Fruit fly (Drosophila melanogaster) whole organism, embryonic: ENCODE data around the gene vib.
A peak's percentile ranks its signal among the peaks of the same experiment; 100 is the strongest.

Source experiments
- CG4820 ChIP-seq: fragments of 200-800 bp; sonication (Bioruptor generic); optimal IDR thresholded peaks from 3 replicates; lab custom pipeline; 2016; ENCODE audit warnings: missing biosample characterization, missing genetic modification characterization
- CG6254 ChIP-seq: fragments of 200-800 bp; sonication (Bioruptor generic); optimal IDR thresholded peaks from 3 replicates; lab custom pipeline; 2017; ENCODE audit warnings: mild to moderate bottlenecking, missing biosample characterization, missing genetic modification reagents, missing genetic modification characterization
- CG7745 ChIP-seq: fragments of 200-800 bp; sonication (Bioruptor generic); optimal IDR thresholded peaks from 2 replicates; lab custom pipeline; 2018; ENCODE audit warnings: missing biosample characterization, mild to moderate bottlenecking, missing genetic modification characterization, moderate library complexity
- Elba2 ChIP-seq: fragments of 200-800 bp; sonication (Bioruptor generic); optimal IDR thresholded peaks from 3 replicates; lab custom pipeline; 2016; ENCODE audit warnings: missing biosample characterization, missing genetic modification characterization
- Hmr ChIP-seq: fragments of 200-800 bp; sonication (Bioruptor generic); optimal IDR thresholded peaks from 3 replicates; lab custom pipeline; 2017; ENCODE audit warnings: mild to moderate bottlenecking, missing biosample characterization, missing genetic modification reagents, missing genetic modification characterization
- Hmx ChIP-seq: fragments of 200-800 bp; sonication (Bioruptor generic); optimal IDR thresholded peaks from 2 replicates; lab custom pipeline; 2016; ENCODE audit warnings: missing biosample characterization, missing genetic modification characterization
- Side ChIP-seq: fragments of 200-800 bp; sonication (Bioruptor generic); optimal IDR thresholded peaks from 2 replicates; lab custom pipeline; 2016; ENCODE audit warnings: missing biosample characterization, missing genetic modification characterization
- disco-r ChIP-seq: fragments of 200-800 bp; sonication (Bioruptor generic); optimal IDR thresholded peaks from 2 replicates; lab custom pipeline; 2016; ENCODE audit warnings: missing biosample characterization, missing genetic modification characterization
- ewg ChIP-seq: fragments of 200-800 bp; sonication (Bioruptor generic); optimal IDR thresholded peaks from 3 replicates; lab custom pipeline; 2017; ENCODE audit warnings: mild to moderate bottlenecking, missing biosample characterization, missing genetic modification reagents, missing genetic modification characterization
- ham ChIP-seq: fragments of 200-800 bp; sonication (Bioruptor generic); IDR thresholded peaks from 2 replicates; pipeline ENCODE4 v1.3.6; 2022; ENCODE audit warnings: missing biosample characterization, missing genetic modification characterization
- lola ChIP-seq, 3 experiments: fragments of >200 bp in 2 of 3; fragments of 200-800 bp in 1 of 3; sonication (Bioruptor generic) in 1 of 3; optimal IDR thresholded peaks; 2 replicates each; lab custom pipeline; 2017 to 2019; ENCODE audit warnings: missing biosample characterization in 3 of 3, missing genetic modification characterization in 3 of 3, mild to moderate bottlenecking in 1 of 3, moderate library complexity in 1 of 3
- sqz ChIP-seq: fragments of 200-800 bp; sonication (Bioruptor generic); optimal IDR thresholded peaks from 3 replicates; lab custom pipeline; 2018; ENCODE audit warnings: missing biosample characterization, mild to moderate bottlenecking, missing genetic modification characterization
- tap ChIP-seq: fragments of 200-800 bp; optimal IDR thresholded peaks from 3 replicates; lab custom pipeline; 2019; ENCODE audit warnings: missing biosample characterization, mild to moderate bottlenecking, missing genetic modification characterization, moderate library complexity
- ttk ChIP-seq: fragments of 200-800 bp; sonication (Bioruptor generic); IDR thresholded peaks from 2 replicates; pipeline ENCODE4 v2.1.2; 2022; ENCODE audit warnings: missing biosample characterization, missing genetic modification characterization

DNA sequence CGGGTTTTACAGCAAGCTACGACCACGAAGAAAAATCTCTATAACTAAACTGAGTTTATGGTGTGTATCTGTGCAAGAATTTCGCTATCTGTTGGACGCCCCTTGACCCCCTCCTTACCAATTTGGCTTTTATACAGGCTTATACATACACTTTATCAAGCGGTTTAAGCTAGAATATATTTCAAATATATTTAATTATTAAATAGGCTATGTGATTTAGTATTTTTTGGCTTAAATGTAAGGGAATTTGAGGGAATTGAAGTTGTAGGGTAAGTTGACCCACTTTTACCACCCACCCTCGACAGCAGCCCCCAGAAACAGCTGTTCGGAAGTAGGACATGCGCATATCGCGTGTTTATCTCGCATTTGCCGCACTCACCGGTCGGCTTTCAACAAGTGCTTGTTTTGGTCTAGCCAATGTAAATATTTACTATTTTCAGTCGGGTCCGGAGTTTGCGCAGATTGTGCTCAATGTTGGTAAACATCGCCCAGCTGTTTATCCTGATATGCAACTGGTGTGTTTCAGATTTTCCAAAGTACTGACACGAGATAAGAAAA, 19.7 kb upstream of the vib start, which contains the start of gene unc79:
- TF ChIP-seq CG7745 (tag; lab: Kevin White, UChicago): no peak
- no peak for TF ChIP-seq CG4820 (GFP tag; lab: Kevin White, UChicago)
- no peak for TF ChIP-seq Hmr
- TF ChIP-seq ttk: no peak
- no peak for TF ChIP-seq Elba2 (GFP tag; lab: Kevin White, UChicago)
- peak; percentile 91 for TF ChIP-seq ewg (GFP tag; lab: Kevin White, UChicago)
- TF ChIP-seq lola (GFP tag; optimal IDR thresholded peaks at IDR 0.05; lab: Kevin White, UChicago): no peak
- no peak for TF ChIP-seq ham (GFP tag; lab: Robert Waterston, UW)
- TF ChIP-seq disco-r (GFP tag; lab: Kevin White, UChicago): no peak
- TF ChIP-seq tap (tag; lab: Kevin White, UChicago): no peak
- no peak for TF ChIP-seq Side
- TF ChIP-seq CG6254 (GFP tag; lab: Kevin White, UChicago): no peak
- no peak for TF ChIP-seq Hmx (GFP tag; lab: Kevin White, UChicago)
- TF ChIP-seq sqz (GFP tag; lab: Kevin White, UChicago): no peak
